Fruit fly (Drosophila melanogaster): ENCODE results near the gene Doc2.

Doc2 gene

dm6 chr3L:9023627-9024026 is 4.6 kb upstream of the Doc2 start:
- TF ChIP-seq ey (GFP tag; optimal IDR thresholded peaks at IDR 0.05) (peak; percentile 34), OdsH (GFP tag; optimal IDR thresholded peaks at IDR 0.05) (peak; percentile 7), Dfd (GFP tag; optimal IDR thresholded peaks at IDR 0.05) (no peak), sv (GFP tag; optimal IDR thresholded peaks at IDR 0.05) (peak; percentile 55), psq (GFP tag; optimal IDR thresholded peaks at IDR 0.05) (no peak), HLH106 (tag; optimal IDR thresholded peaks at IDR 0.05) (peak; percentile 0), usp (GFP tag; optimal IDR thresholded peaks at IDR 0.05) (no peak), lola (GFP tag; optimal IDR thresholded peaks at IDR 0.05) (no peak), h (GFP tag; optimal IDR thresholded peaks at IDR 0.05) (peak; percentile 39), foxo (GFP tag; optimal IDR thresholded peaks at IDR 0.05) (peak in 1 of 2 experiments; percentile 15), br (GFP tag; optimal IDR thresholded peaks at IDR 0.05) (peak; percentile 8)

- TF ChIP-seq h (GFP tag; optimal IDR thresholded peaks at IDR 0.05) (peak; percentile 4), Dif (GFP tag; optimal IDR thresholded peaks at IDR 0.05; ENCODE audit: partially characterized antibody) (no peak)
Measured at dm6 chr3L:9020436-9021370, 1.7 kb upstream of the Doc2 start.

- no peak for TF ChIP-seq h (GFP tag; optimal IDR thresholded peaks at IDR 0.05)
- TF ChIP-seq rgr (GFP tag; optimal IDR thresholded peaks at IDR 0.05) = no peak
- TF ChIP-seq Hr83 (GFP tag; optimal IDR thresholded peaks at IDR 0.05; ENCODE audit: poor library complexity, severe bottlenecking) = no peak
- no peak for TF ChIP-seq Dif (GFP tag; optimal IDR thresholded peaks at IDR 0.05; ENCODE audit: partially characterized antibody)
- no peak for TF ChIP-seq HLH106 (tag; optimal IDR thresholded peaks at IDR 0.05)
- TF ChIP-seq foxo (GFP tag; optimal IDR thresholded peaks at IDR 0.05) = no peak
- no peak for TF ChIP-seq brk (GFP tag; optimal IDR thresholded peaks at IDR 0.05)
- TF ChIP-seq fru (GFP tag; optimal IDR thresholded peaks at IDR 0.05) = no peak
- TF ChIP-seq jim (GFP tag; optimal IDR thresholded peaks at IDR 0.05) = no peak
- TF ChIP-seq Jra (GFP tag; optimal IDR thresholded peaks at IDR 0.05) = no peak
- TF ChIP-seq psq (GFP tag; optimal IDR thresholded peaks at IDR 0.05) = no peak
- no peak for TF ChIP-seq OdsH (GFP tag; optimal IDR thresholded peaks at IDR 0.05)
- no peak for TF ChIP-seq Mio (GFP tag; optimal IDR thresholded peaks at IDR 0.05)
- TF ChIP-seq Rel (GFP tag; optimal IDR thresholded peaks at IDR 0.05) = no peak
- no peak for TF ChIP-seq Rel (tag; optimal IDR thresholded peaks at IDR 0.05)
Measured at dm6 chr3L:9017414-9017813, 1.6 kb downstream of the Doc2 start.

dm6 chr3L:9013745-9014144 is 5.3 kb downstream of the Doc2 start:
- no peak for TF ChIP-seq Hr78 (GFP tag; optimal IDR thresholded peaks at IDR 0.05)
- no peak for TF ChIP-seq Myc (optimal IDR thresholded peaks at IDR 0.05)
- no peak for TF ChIP-seq h (GFP tag; optimal IDR thresholded peaks at IDR 0.05)
- TF ChIP-seq tai (GFP tag; optimal IDR thresholded peaks at IDR 0.05) = no peak
- no peak for TF ChIP-seq Hr83 (GFP tag; optimal IDR thresholded peaks at IDR 0.05; ENCODE audit: poor library complexity, severe bottlenecking)
- TF ChIP-seq Dfd (GFP tag; optimal IDR thresholded peaks at IDR 0.05) = no peak
- no peak for TF ChIP-seq dmrt93B (GFP tag; optimal IDR thresholded peaks at IDR 0.05)
- no peak for TF ChIP-seq GATAd (GFP tag; optimal IDR thresholded peaks at IDR 0.05)
- no peak for TF ChIP-seq dl (GFP tag; optimal IDR thresholded peaks at IDR 0.05; ENCODE audit: insufficient read depth in 1 of 2, partially characterized antibody in 2 of 2)
- TF ChIP-seq OdsH (GFP tag; optimal IDR thresholded peaks at IDR 0.05) = no peak
- TF ChIP-seq pan (optimal IDR thresholded peaks at IDR 0.05) = no peak
- no peak for TF ChIP-seq rgr (GFP tag; optimal IDR thresholded peaks at IDR 0.05)
- no peak for TF ChIP-seq psq (GFP tag; optimal IDR thresholded peaks at IDR 0.05)
- no peak for TF ChIP-seq Hnf4 (GFP tag; optimal IDR thresholded peaks at IDR 0.05)
- TF ChIP-seq CG9705 (GFP tag; optimal IDR thresholded peaks at IDR 0.05) = no peak
- no peak for TF ChIP-seq Sp1 (GFP tag; optimal IDR thresholded peaks at IDR 0.05)
- TF ChIP-seq fru (GFP tag; optimal IDR thresholded peaks at IDR 0.05) = no peak
- TF ChIP-seq ey (GFP tag; optimal IDR thresholded peaks at IDR 0.05) = no peak
- no peak for TF ChIP-seq jim (GFP tag; optimal IDR thresholded peaks at IDR 0.05)
- TF ChIP-seq dsf (GFP tag; optimal IDR thresholded peaks at IDR 0.05; ENCODE audit: borderline replicate concordance) = no peak
